Fruit fly (Drosophila melanogaster): ENCODE data around the gene Hsp60A.
A peak's percentile ranks its signal among the peaks of the same experiment; 100 is the strongest.

Gene Hsp60A

dm6 chrX:11081242-11081641 lies 27.0 kb upstream of the Hsp60A start (continued):
- peak; percentile 49 for TF ChIP-seq NfI (GFP tag; optimal IDR thresholded peaks at IDR 0.05)
- no peak for TF ChIP-seq org-1 (GFP tag; optimal IDR thresholded peaks at IDR 0.05)
- peak; percentile 72 for TF ChIP-seq Atf6 (GFP tag; IDR thresholded peaks at IDR 0.05)
- peak; percentile 49 for TF ChIP-seq BtbVII (GFP tag; optimal IDR thresholded peaks at IDR 0.05)
- TF ChIP-seq Scr (GFP tag; IDR thresholded peaks at IDR 0.05; ENCODE audit: partially characterized antibody) = no peak
- TF ChIP-seq CkIIα-i1 (GFP tag; IDR thresholded peaks at IDR 0.05) = no peak
- no peak for TF ChIP-seq CG6272 (GFP tag; IDR thresholded peaks at IDR 0.05)
- no peak for TF ChIP-seq CG12104 (GFP tag; optimal IDR thresholded peaks at IDR 0.05)
- no peak for TF ChIP-seq Lim3 (GFP tag; IDR thresholded peaks at IDR 0.05)
- TF ChIP-seq salm (tag; optimal IDR thresholded peaks at IDR 0.05) = no peak
- TF ChIP-seq CG9727 (GFP tag; optimal IDR thresholded peaks at IDR 0.05) = peak; percentile 24
- no peak for TF ChIP-seq cato (GFP tag; optimal IDR thresholded peaks at IDR 0.05; ENCODE audit: borderline replicate concordance)
- no peak for TF ChIP-seq sd (tag; optimal IDR thresholded peaks at IDR 0.05)
- no peak for TF ChIP-seq CTCF (GFP tag; optimal IDR thresholded peaks at IDR 0.05)
- peak; percentile 33 for TF ChIP-seq CG18619 (GFP tag; optimal IDR thresholded peaks at IDR 0.05)
- TF ChIP-seq sc (optimal IDR thresholded peaks at IDR 0.05) = no peak
- no peak for TF ChIP-seq sc (GFP tag; optimal IDR thresholded peaks at IDR 0.05)
- no peak for TF ChIP-seq ERR (GFP tag; optimal IDR thresholded peaks at IDR 0.05)
- peak; percentile 7 for TF ChIP-seq az2 (GFP tag; optimal IDR thresholded peaks at IDR 0.05)
- TF ChIP-seq CG11093 (GFP tag; IDR thresholded peaks at IDR 0.05) = no peak
- no peak for TF ChIP-seq toy (GFP tag; IDR thresholded peaks at IDR 0.05)
- no peak for TF ChIP-seq hkb (optimal IDR thresholded peaks at IDR 0.05)
- no peak; the same call in none of the 2 replicates for TF ChIP-seq hkb (GFP tag; IDR thresholded peaks at IDR 0.05)
- TF ChIP-seq fu2 (GFP tag; optimal IDR thresholded peaks at IDR 0.05) = no peak
- no peak for TF ChIP-seq Dip2 (GFP tag; IDR thresholded peaks at IDR 0.05)
- no peak for TF ChIP-seq CG9437 (GFP tag; optimal IDR thresholded peaks at IDR 0.05)
- no peak for TF ChIP-seq CG3726 (GFP tag; IDR thresholded peaks at IDR 0.05)
- no peak for TF ChIP-seq CG3163 (GFP tag; optimal IDR thresholded peaks at IDR 0.05)
- no peak; the same call in 2 of the 3 replicates for TF ChIP-seq tgo (GFP tag; IDR thresholded peaks at IDR 0.05)
- no peak for TF ChIP-seq usp (GFP tag; optimal IDR thresholded peaks at IDR 0.05)
- TF ChIP-seq CG15269 (tag; optimal IDR thresholded peaks at IDR 0.05) = peak; percentile 71
- TF ChIP-seq CG31365 (tag; optimal IDR thresholded peaks at IDR 0.05) = no peak
- TF ChIP-seq ftz-f1 (GFP tag; optimal IDR thresholded peaks at IDR 0.05) = no peak
- TF ChIP-seq Dbx (GFP tag; IDR thresholded peaks at IDR 0.05) = no peak
- TF ChIP-seq CG13775 (GFP tag; optimal IDR thresholded peaks at IDR 0.05) = peak; percentile 32
- TF ChIP-seq z (GFP tag; IDR thresholded peaks at IDR 0.05) = no peak
- no peak for TF ChIP-seq tna (GFP tag; IDR thresholded peaks at IDR 0.05; ENCODE audit: partially characterized antibody)
- TF ChIP-seq E2f1 (GFP tag; IDR thresholded peaks at IDR 0.05) = no peak
- no peak for TF ChIP-seq Doc2 (GFP tag; IDR thresholded peaks at IDR 0.05)
- TF ChIP-seq dan (GFP tag; IDR thresholded peaks at IDR 0.05) = no peak
- TF ChIP-seq CG11696 (GFP tag; IDR thresholded peaks at IDR 0.05) = peak; percentile 58
- peak; percentile 64 for TF ChIP-seq CG2120 (GFP tag; optimal IDR thresholded peaks at IDR 0.05)
- no peak for TF ChIP-seq croc (GFP tag; conservative IDR thresholded peaks at IDR 0.05)
- TF ChIP-seq CHES-1-like (GFP tag; optimal IDR thresholded peaks at IDR 0.05) = no peak
- no peak for TF ChIP-seq bbx (GFP tag; IDR thresholded peaks at IDR 0.05; ENCODE audit: partially characterized antibody)
- no peak for TF ChIP-seq CG17829 (tag; optimal IDR thresholded peaks at IDR 0.05)
- TF ChIP-seq Jarid2 (GFP tag; optimal IDR thresholded peaks at IDR 0.05) = peak; percentile 3
- TF ChIP-seq CG10274 (GFP tag; optimal IDR thresholded peaks at IDR 0.05) = no peak
- TF ChIP-seq maf-S (GFP tag; optimal IDR thresholded peaks at IDR 0.05) = no peak
- TF ChIP-seq CG32532 (GFP tag; IDR thresholded peaks at IDR 0.05) = peak; percentile 31; the same call in 1 of the 2 replicates
- TF ChIP-seq CG17612 (GFP tag; IDR thresholded peaks at IDR 0.05) = no peak
- peak; percentile 49 for TF ChIP-seq CG12659 (GFP tag; optimal IDR thresholded peaks at IDR 0.05)
- peak; percentile 77 for TF ChIP-seq lab (GFP tag; optimal IDR thresholded peaks at IDR 0.05)
